Comparison of ENCODE assay signal across 1 fruit fly cellular context in genomic region chr3L:18348664-18349063, dm6.
TF ChIP-seq lines count a peak whose summit lies in the region.

No protein-coding gene starts in this region.

TF ChIP-seq in whole organism, embryonic, 481 proteins besides CTCF, POLR2A, EP300 and RAD21 (continued from another document and continues in another):
- TF ChIP-seq CG2875 (GFP tag; optimal IDR thresholded peaks at IDR 0.05; lab: Kevin White, UChicago): peak; percentile 71
- peak; percentile 47 for TF ChIP-seq odd (GFP tag; optimal IDR thresholded peaks at IDR 0.05; lab: Kevin White, UChicago)
- TF ChIP-seq CG4617 (GFP tag; optimal IDR thresholded peaks at IDR 0.05; lab: Kevin White, UChicago; ENCODE audit: borderline replicate concordance): peak; percentile 20
- peak; percentile 25 for TF ChIP-seq CG1603 (tag; optimal IDR thresholded peaks at IDR 0.05; lab: Kevin White, UChicago)
- peak; percentile 83 for TF ChIP-seq ac (GFP tag; optimal IDR thresholded peaks at IDR 0.05; lab: Kevin White, UChicago)
- TF ChIP-seq Hey (tag; optimal IDR thresholded peaks at IDR 0.05; lab: Kevin White, UChicago): no peak
- peak; percentile 42 for TF ChIP-seq Med (GFP tag; lab: Kevin White, UChicago)
- TF ChIP-seq CG4328 (GFP tag; optimal IDR thresholded peaks at IDR 0.05; lab: Kevin White, UChicago): no peak
- TF ChIP-seq Stat92E (GFP tag; optimal IDR thresholded peaks at IDR 0.05; lab: Kevin White, UChicago): no peak
- no peak for TF ChIP-seq CrebB (tag; optimal IDR thresholded peaks at IDR 0.05; lab: Kevin White, UChicago)
- TF ChIP-seq Ets97D (GFP tag; optimal IDR thresholded peaks at IDR 0.05; lab: Kevin White, UChicago): peak; percentile 5
- peak; percentile 57 for TF ChIP-seq CG18764 (GFP tag; optimal IDR thresholded peaks at IDR 0.05; lab: Kevin White, UChicago)
- no peak for TF ChIP-seq pan (optimal IDR thresholded peaks at IDR 0.05; lab: Kevin White, UChicago)
- TF ChIP-seq pan (GFP tag; optimal IDR thresholded peaks at IDR 0.05 in 1 of 2, IDR thresholded peaks at IDR 0.05 in 1 of 2): peak in 1 of 2 experiments; percentile 73
- TF ChIP-seq ash1 (GFP tag; optimal IDR thresholded peaks at IDR 0.05; lab: Kevin White, UChicago): no peak
- TF ChIP-seq CG2678 (tag; optimal IDR thresholded peaks at IDR 0.05; lab: Kevin White, UChicago): peak; percentile 82
- no peak for TF ChIP-seq toy (GFP tag; IDR thresholded peaks at IDR 0.05; lab: Robert Waterston, UW)
- no peak for TF ChIP-seq Bgb (GFP tag; IDR thresholded peaks at IDR 0.05; lab: Robert Waterston, UW; ENCODE audit: partially characterized antibody)
- TF ChIP-seq NC2β (GFP tag; optimal IDR thresholded peaks at IDR 0.05; lab: Kevin White, UChicago): peak; percentile 35
- no peak for TF ChIP-seq vnd (GFP tag; IDR thresholded peaks at IDR 0.05; lab: Robert Waterston, UW; ENCODE audit: partially characterized antibody)
- TF ChIP-seq crc (GFP tag; optimal IDR thresholded peaks at IDR 0.05; lab: Kevin White, UChicago): no peak
- no peak for TF ChIP-seq Drgx (GFP tag; IDR thresholded peaks at IDR 0.05; lab: Robert Waterston, UW)
- TF ChIP-seq aop (GFP tag; IDR thresholded peaks at IDR 0.05; lab: Robert Waterston, UW): no peak
- peak; percentile 78 for TF ChIP-seq CG30431 (GFP tag; optimal IDR thresholded peaks at IDR 0.05; lab: Kevin White, UChicago)
- TF ChIP-seq CG3838 (GFP tag; optimal IDR thresholded peaks at IDR 0.05; lab: Kevin White, UChicago): no peak
- TF ChIP-seq emc (GFP tag; optimal IDR thresholded peaks at IDR 0.05; lab: Kevin White, UChicago): no peak
- peak; percentile 55 for TF ChIP-seq HLH3B (GFP tag; IDR thresholded peaks at IDR 0.05; lab: Robert Waterston, UW)
- peak; percentile 53 for TF ChIP-seq Side (GFP tag; optimal IDR thresholded peaks at IDR 0.05; lab: Kevin White, UChicago)
- TF ChIP-seq CG14965 (GFP tag; optimal IDR thresholded peaks at IDR 0.05; lab: Kevin White, UChicago; ENCODE audit: borderline replicate concordance): no peak
- TF ChIP-seq pnt (GFP tag; optimal IDR thresholded peaks at IDR 0.05; lab: Kevin White, UChicago): peak; percentile 48
- peak; percentile 69; the same call in 2 of the 3 replicates for TF ChIP-seq dysf (GFP tag; IDR thresholded peaks at IDR 0.05; lab: Robert Waterston, UW)
- TF ChIP-seq Hr39 (optimal IDR thresholded peaks at IDR 0.05; lab: Kevin White, UChicago): no peak
- TF ChIP-seq wdn (GFP tag; IDR thresholded peaks at IDR 0.05; lab: Robert Waterston, UW): no peak
- peak; percentile 68 for TF ChIP-seq CG17359 (tag; optimal IDR thresholded peaks at IDR 0.05; lab: Kevin White, UChicago)
- peak; percentile 71 for TF ChIP-seq org-1 (GFP tag; optimal IDR thresholded peaks at IDR 0.05; lab: Kevin White, UChicago)
- TF ChIP-seq sim (GFP tag; IDR thresholded peaks at IDR 0.05; lab: Robert Waterston, UW): peak; percentile 46; the same call in 1 of the 2 replicates
- TF ChIP-seq CG10654 (GFP tag; optimal IDR thresholded peaks at IDR 0.05; lab: Kevin White, UChicago): peak; percentile 48
- no peak for TF ChIP-seq CG15479 (GFP tag; optimal IDR thresholded peaks at IDR 0.05; lab: Kevin White, UChicago)
- no peak for TF ChIP-seq CG10321 (GFP tag; IDR thresholded peaks at IDR 0.05; lab: Robert Waterston, UW)
- peak; percentile 38 for TF ChIP-seq ind (GFP tag; optimal IDR thresholded peaks at IDR 0.05; lab: Kevin White, UChicago)
- no peak for TF ChIP-seq fu2 (GFP tag; optimal IDR thresholded peaks at IDR 0.05; lab: Kevin White, UChicago)
- no peak for TF ChIP-seq CkIIα-i1 (GFP tag; IDR thresholded peaks at IDR 0.05; lab: Robert Waterston, UW)
- no peak for TF ChIP-seq hbn (GFP tag; IDR thresholded peaks at IDR 0.05; lab: Robert Waterston, UW; ENCODE audit: partially characterized antibody)
- peak; percentile 61 for TF ChIP-seq CG18599 (GFP tag; optimal IDR thresholded peaks at IDR 0.05; lab: Kevin White, UChicago)
- TF ChIP-seq knrl (GFP tag; IDR thresholded peaks at IDR 0.05; lab: Robert Waterston, UW; ENCODE audit: partially characterized antibody): no peak
- TF ChIP-seq amos (GFP tag; IDR thresholded peaks at IDR 0.05; lab: Robert Waterston, UW; ENCODE audit: partially characterized antibody): no peak
- TF ChIP-seq CG7839 (tag; optimal IDR thresholded peaks at IDR 0.05; lab: Kevin White, UChicago): peak; percentile 87
- no peak for TF ChIP-seq Sry-δ (GFP tag; optimal IDR thresholded peaks at IDR 0.05; lab: Kevin White, UChicago)
- peak; percentile 75 for TF ChIP-seq az2 (GFP tag; optimal IDR thresholded peaks at IDR 0.05; lab: Kevin White, UChicago)
- TF ChIP-seq mam (GFP tag; optimal IDR thresholded peaks at IDR 0.05; lab: Kevin White, UChicago): no peak
- peak; percentile 17 for TF ChIP-seq ewg (GFP tag; optimal IDR thresholded peaks at IDR 0.05; lab: Kevin White, UChicago)
- TF ChIP-seq CG9797 (GFP tag; optimal IDR thresholded peaks at IDR 0.05; lab: Kevin White, UChicago): no peak
- TF ChIP-seq CG34422 (GFP tag; IDR thresholded peaks at IDR 0.05; lab: Robert Waterston, UW): peak; percentile 61; the same call in 2 of the 3 replicates
- TF ChIP-seq chn (GFP tag; optimal IDR thresholded peaks at IDR 0.05; lab: Kevin White, UChicago): peak; percentile 73
- TF ChIP-seq CG1024 (GFP tag; IDR thresholded peaks at IDR 0.05; lab: Robert Waterston, UW): no peak; the same call in 1 of the 2 replicates
- no peak for TF ChIP-seq CG3163 (GFP tag; optimal IDR thresholded peaks at IDR 0.05; lab: Kevin White, UChicago)
- peak; percentile 1 for TF ChIP-seq CG13624 (GFP tag; optimal IDR thresholded peaks at IDR 0.05; lab: Kevin White, UChicago)
- TF ChIP-seq ems (GFP tag; optimal IDR thresholded peaks at IDR 0.05; lab: Kevin White, UChicago): no peak
- peak; percentile 43 for TF ChIP-seq Jarid2 (GFP tag; optimal IDR thresholded peaks at IDR 0.05; lab: Kevin White, UChicago)
- TF ChIP-seq CG10209 (GFP tag; optimal IDR thresholded peaks at IDR 0.05; lab: Kevin White, UChicago): peak; percentile 81
- TF ChIP-seq Bdp1 (GFP tag; optimal IDR thresholded peaks at IDR 0.05; lab: Kevin White, UChicago): peak; percentile 47
- TF ChIP-seq Meics (GFP tag; optimal IDR thresholded peaks at IDR 0.05; lab: Kevin White, UChicago): peak; percentile 43
- peak; percentile 17 for TF ChIP-seq CG10565 (GFP tag; optimal IDR thresholded peaks at IDR 0.05; lab: Kevin White, UChicago)
- TF ChIP-seq Elba2 (GFP tag; optimal IDR thresholded peaks at IDR 0.05; lab: Kevin White, UChicago): peak; percentile 80
- peak; percentile 91 for TF ChIP-seq Xrp1 (GFP tag; IDR thresholded peaks at IDR 0.05; lab: Robert Waterston, UW)
- TF ChIP-seq pzg (GFP tag; optimal IDR thresholded peaks at IDR 0.05; lab: Kevin White, UChicago): no peak
- peak; percentile 64 for TF ChIP-seq nau (GFP tag; optimal IDR thresholded peaks at IDR 0.05; lab: Kevin White, UChicago)
- TF ChIP-seq Sox100B (GFP tag; optimal IDR thresholded peaks at IDR 0.05; lab: Kevin White, UChicago): peak; percentile 82
- TF ChIP-seq Optix (GFP tag; IDR thresholded peaks at IDR 0.05; lab: Robert Waterston, UW): no peak
- no peak for TF ChIP-seq D (optimal IDR thresholded peaks at IDR 0.05; lab: Kevin White, UChicago)
- peak; percentile 90 for TF ChIP-seq D (GFP tag; optimal IDR thresholded peaks at IDR 0.05; lab: Kevin White, UChicago)
- TF ChIP-seq CG6689 (GFP tag; IDR thresholded peaks at IDR 0.05; lab: Robert Waterston, UW): peak; percentile 77
- no peak for TF ChIP-seq peb (GFP tag; IDR thresholded peaks at IDR 0.05; lab: Robert Waterston, UW)
- TF ChIP-seq CG9727 (GFP tag; optimal IDR thresholded peaks at IDR 0.05; lab: Kevin White, UChicago): peak; percentile 96
- no peak for TF ChIP-seq nom (GFP tag; optimal IDR thresholded peaks at IDR 0.05; lab: Kevin White, UChicago)
- TF ChIP-seq sqz (GFP tag; optimal IDR thresholded peaks at IDR 0.05; lab: Kevin White, UChicago): peak; percentile 77
- no peak for TF ChIP-seq sob (GFP tag; IDR thresholded peaks at IDR 0.05; lab: Robert Waterston, UW)
- TF ChIP-seq dan (GFP tag; IDR thresholded peaks at IDR 0.05; lab: Robert Waterston, UW): peak; percentile 70
- no peak for TF ChIP-seq Opbp (GFP tag; IDR thresholded peaks at IDR 0.05; lab: Robert Waterston, UW; ENCODE audit: partially characterized antibody)
- TF ChIP-seq CG1602 (GFP tag; optimal IDR thresholded peaks at IDR 0.05; lab: Kevin White, UChicago): peak; percentile 78
- TF ChIP-seq B-H1 (GFP tag; IDR thresholded peaks at IDR 0.05; lab: Robert Waterston, UW): no peak
- no peak for TF ChIP-seq mirr (GFP tag; optimal IDR thresholded peaks at IDR 0.05; lab: Kevin White, UChicago)
- peak; percentile 43 for TF ChIP-seq Deaf1 (tag; optimal IDR thresholded peaks at IDR 0.05; lab: Kevin White, UChicago)
- TF ChIP-seq CG1832 (GFP tag; optimal IDR thresholded peaks at IDR 0.05; lab: Kevin White, UChicago): no peak
- TF ChIP-seq CG31388 (GFP tag; optimal IDR thresholded peaks at IDR 0.05; lab: Kevin White, UChicago): no peak
- no peak for TF ChIP-seq CG4730 (GFP tag; IDR thresholded peaks at IDR 0.05; lab: Robert Waterston, UW)
- no peak for TF ChIP-seq inv (GFP tag; IDR thresholded peaks at IDR 0.05; lab: Robert Waterston, UW; ENCODE audit: partially characterized antibody)
- TF ChIP-seq CG15269 (tag; optimal IDR thresholded peaks at IDR 0.05; lab: Kevin White, UChicago): peak; percentile 52
- peak; percentile 59 for TF ChIP-seq CG4854 (GFP tag; optimal IDR thresholded peaks at IDR 0.05; lab: Kevin White, UChicago)
- TF ChIP-seq wor (GFP tag; IDR thresholded peaks at IDR 0.05; lab: Robert Waterston, UW): peak; percentile 39; the same call in 1 of the 2 replicates
- no peak for TF ChIP-seq cas (GFP tag; IDR thresholded peaks at IDR 0.05; lab: Robert Waterston, UW)
- TF ChIP-seq bcd (GFP tag; optimal IDR thresholded peaks at IDR 0.05; lab: Kevin White, UChicago): peak; percentile 57
- peak; percentile 61 for TF ChIP-seq esg (GFP tag; conservative IDR thresholded peaks at IDR 0.05; lab: Robert Waterston, UW)
- TF ChIP-seq CG9876 (GFP tag; optimal IDR thresholded peaks at IDR 0.05; lab: Kevin White, UChicago): no peak
- no peak for TF ChIP-seq HLHmδ (GFP tag; optimal IDR thresholded peaks at IDR 0.05; lab: Kevin White, UChicago)
- peak; percentile 51 for TF ChIP-seq Fer3 (tag; optimal IDR thresholded peaks at IDR 0.05; lab: Kevin White, UChicago)
- peak; percentile 64 for TF ChIP-seq stwl (tag; optimal IDR thresholded peaks at IDR 0.05; lab: Kevin White, UChicago)
- TF ChIP-seq CG6854 (GFP tag; optimal IDR thresholded peaks at IDR 0.05; lab: Kevin White, UChicago): peak; percentile 26
- peak; percentile 2 for TF ChIP-seq YL-1 (GFP tag; optimal IDR thresholded peaks at IDR 0.05; lab: Kevin White, UChicago)
- peak; percentile 84 for TF ChIP-seq CoRest (tag; optimal IDR thresholded peaks at IDR 0.05; lab: Kevin White, UChicago)
- TF ChIP-seq CG34376 (GFP tag; optimal IDR thresholded peaks at IDR 0.05; lab: Kevin White, UChicago): no peak
- no peak for TF ChIP-seq bbx (GFP tag; IDR thresholded peaks at IDR 0.05; lab: Robert Waterston, UW; ENCODE audit: partially characterized antibody)
- TF ChIP-seq CG12104 (GFP tag; optimal IDR thresholded peaks at IDR 0.05; lab: Kevin White, UChicago): peak; percentile 67
- peak; percentile 21; the same call in 1 of the 3 replicates for TF ChIP-seq Aef1 (GFP tag; IDR thresholded peaks at IDR 0.05; lab: Robert Waterston, UW)
- no peak for TF ChIP-seq cg (GFP tag; optimal IDR thresholded peaks at IDR 0.05; lab: Kevin White, UChicago)
- TF ChIP-seq CG15011 (GFP tag; optimal IDR thresholded peaks at IDR 0.05; lab: Kevin White, UChicago): peak; percentile 48
- TF ChIP-seq pita (GFP tag; optimal IDR thresholded peaks at IDR 0.05; lab: Kevin White, UChicago): no peak
- TF ChIP-seq CG15696 (tag; optimal IDR thresholded peaks at IDR 0.05; lab: Kevin White, UChicago): peak; percentile 94
- no peak for TF ChIP-seq CG11085 (GFP tag; IDR thresholded peaks at IDR 0.05; lab: Robert Waterston, UW)
- no peak for TF ChIP-seq CG3995 (GFP tag; optimal IDR thresholded peaks at IDR 0.05; lab: Kevin White, UChicago)
- peak; percentile 38 for TF ChIP-seq CG5180 (GFP tag; optimal IDR thresholded peaks at IDR 0.05; lab: Kevin White, UChicago)
- TF ChIP-seq CG11696 (GFP tag; IDR thresholded peaks at IDR 0.05; lab: Robert Waterston, UW): 0 out of 2 replicates have a peak, but pooled peaks have one; percentile 23
- no peak for TF ChIP-seq sr (GFP tag; IDR thresholded peaks at IDR 0.05; lab: Robert Waterston, UW)
- TF ChIP-seq ro (GFP tag; IDR thresholded peaks at IDR 0.05; lab: Robert Waterston, UW): 0 out of 2 replicates have a peak, but pooled peaks have one; percentile 12
- TF ChIP-seq B-H2 (GFP tag; optimal IDR thresholded peaks at IDR 0.05; lab: Kevin White, UChicago): no peak
- peak; percentile 48 for TF ChIP-seq CG12659 (GFP tag; optimal IDR thresholded peaks at IDR 0.05; lab: Kevin White, UChicago)
- peak; percentile 74 for TF ChIP-seq cato (GFP tag; optimal IDR thresholded peaks at IDR 0.05; lab: Kevin White, UChicago; ENCODE audit: borderline replicate concordance)
- TF ChIP-seq ham (GFP tag; IDR thresholded peaks at IDR 0.05; lab: Robert Waterston, UW): no peak
- TF ChIP-seq slp2 (GFP tag; optimal IDR thresholded peaks at IDR 0.05; lab: Kevin White, UChicago): no peak
- peak; percentile 58 to 64 for TF ChIP-seq Pdp1 (GFP tag; optimal IDR thresholded peaks at IDR 0.05; lab: Kevin White, UChicago)
- TF ChIP-seq Sox102F (GFP tag; optimal IDR thresholded peaks at IDR 0.05; lab: Kevin White, UChicago): peak; percentile 80
- no peak for TF ChIP-seq CG6791 (GFP tag; IDR thresholded peaks at IDR 0.05; lab: Robert Waterston, UW; ENCODE audit: partially characterized antibody)
- TF ChIP-seq Six4 (GFP tag; optimal IDR thresholded peaks at IDR 0.05; lab: Kevin White, UChicago): peak; percentile 70
- peak; percentile 66 for TF ChIP-seq CG9437 (GFP tag; optimal IDR thresholded peaks at IDR 0.05; lab: Kevin White, UChicago)
- peak; percentile 66 for TF ChIP-seq Mad (GFP tag; optimal IDR thresholded peaks at IDR 0.05; lab: Kevin White, UChicago)
- TF ChIP-seq Hand (GFP tag; optimal IDR thresholded peaks at IDR 0.05; lab: Kevin White, UChicago): no peak
- peak; percentile 61 for TF ChIP-seq Lhr (GFP tag; optimal IDR thresholded peaks at IDR 0.05; lab: Kevin White, UChicago)
- peak; percentile 92 for TF ChIP-seq nmo (GFP tag; optimal IDR thresholded peaks at IDR 0.05; lab: Kevin White, UChicago)
- peak; percentile 27 for TF ChIP-seq gcm2 (GFP tag; optimal IDR thresholded peaks at IDR 0.05; lab: Kevin White, UChicago)
- peak; percentile 67 for TF ChIP-seq ATbp (GFP tag; optimal IDR thresholded peaks at IDR 0.05; lab: Kevin White, UChicago)
- no peak for TF ChIP-seq Poxn (GFP tag; IDR thresholded peaks at IDR 0.05; lab: Robert Waterston, UW)
- TF ChIP-seq HLH4C (GFP tag; IDR thresholded peaks at IDR 0.05; lab: Robert Waterston, UW; ENCODE audit: partially characterized antibody): no peak
